Worm (Caenorhabditis elegans): ENCODE results near the gene Y67H2A.2.
A peak's percentile ranks its signal among the peaks of the same experiment; 100 is the strongest.

The Y67H2A.2 gene

DNA sequence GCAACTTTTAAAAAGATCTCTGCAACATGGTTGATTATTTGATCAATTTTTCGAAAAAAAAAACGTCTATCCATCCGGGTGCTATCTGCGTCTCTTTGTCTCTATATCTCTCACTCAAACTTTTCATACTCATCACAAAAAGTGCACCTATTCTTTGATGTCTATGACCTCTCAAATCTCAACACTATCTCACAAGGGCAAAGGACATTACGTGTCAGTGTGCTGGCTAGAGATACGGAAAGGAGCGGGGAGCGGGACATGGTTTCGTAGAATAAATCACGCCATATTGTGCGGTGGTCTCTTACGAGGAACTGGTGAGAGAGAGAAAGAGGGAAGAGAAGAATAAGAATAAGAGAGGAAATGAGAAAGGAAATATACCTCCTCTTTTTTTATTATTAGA is 24.8 kb upstream of the Y67H2A.2 start:
- peak; percentile 15 for TF ChIP-seq ztf-18 (tag; optimal IDR thresholded peaks at IDR 0.05)
- TF ChIP-seq let-526 (GFP tag; IDR thresholded peaks at IDR 0.05) = no peak
- TF ChIP-seq sdz-38 (tag; optimal IDR thresholded peaks at IDR 0.05) = no peak
- no peak for TF ChIP-seq F22D6.2 (tag; optimal IDR thresholded peaks at IDR 0.05)
- TF ChIP-seq mcd-1 (GFP tag; IDR thresholded peaks at IDR 0.05) = peak; percentile 57; the same call in 1 of the 2 replicates
- peak; percentile 44; the same call in 1 of the 2 replicates for TF ChIP-seq lin-26 (GFP tag; IDR thresholded peaks at IDR 0.05)
- no peak for TF ChIP-seq hlh-26 (GFP tag; conservative IDR thresholded peaks at IDR 0.05)
- no peak for TF ChIP-seq rec-8 (tag; optimal IDR thresholded peaks at IDR 0.05)
- TF ChIP-seq lin-54 (GFP tag; optimal IDR thresholded peaks at IDR 0.05) = peak; percentile 43
- peak; percentile 72 for TF ChIP-seq atf-7 (tag; optimal IDR thresholded peaks at IDR 0.05)
- no peak for TF ChIP-seq lsy-27 (tag; optimal IDR thresholded peaks at IDR 0.05; ENCODE audit: borderline replicate concordance, insufficient read depth)
- no peak for TF ChIP-seq F10E7.11 (tag; optimal IDR thresholded peaks at IDR 0.05)
- TF ChIP-seq D2030.7 (GFP tag; IDR thresholded peaks at IDR 0.05) = no peak
- no peak for TF ChIP-seq aptf-2 (GFP tag; conservative IDR thresholded peaks at IDR 0.05)
- TF ChIP-seq nhr-27 (tag; optimal IDR thresholded peaks at IDR 0.05) = no peak
- TF ChIP-seq ceh-58 (GFP tag; IDR thresholded peaks at IDR 0.05) = no peak
- no peak for TF ChIP-seq tbx-9 (tag; optimal IDR thresholded peaks at IDR 0.05; ENCODE audit: borderline replicate concordance)
- 0 out of 2 replicates have a peak, but pooled peaks have one; percentile 53 for TF ChIP-seq K11D2.4 (GFP tag; IDR thresholded peaks at IDR 0.05)
- no peak for TF ChIP-seq bed-1 (GFP tag; IDR thresholded peaks at IDR 0.05)
- TF ChIP-seq lin-40 (tag; optimal IDR thresholded peaks at IDR 0.05) = peak; percentile 81
- TF ChIP-seq F57A8.1 (GFP tag; optimal IDR thresholded peaks at IDR 0.05) = no peak
- no peak for TF ChIP-seq aptf-3 (GFP tag; IDR thresholded peaks at IDR 0.05)
- TF ChIP-seq madf-8 (GFP tag; conservative IDR thresholded peaks at IDR 0.05) = no peak
- no peak for TF ChIP-seq T26A5.8 (tag; optimal IDR thresholded peaks at IDR 0.05)
- no peak for TF ChIP-seq snpc-4 (GFP tag; optimal IDR thresholded peaks at IDR 0.05)
- TF ChIP-seq snpc-4 (tag; optimal IDR thresholded peaks at IDR 0.05) = peak in 3 of 4 experiments; percentile 31 to 51 (median 42)
- no peak for TF ChIP-seq zim-3 (tag; optimal IDR thresholded peaks at IDR 0.05)
- TF ChIP-seq ceh-91 (GFP tag; IDR thresholded peaks at IDR 0.05) = no peak
- no peak for TF ChIP-seq lir-1 (GFP tag; conservative IDR thresholded peaks at IDR 0.05)
- TF ChIP-seq nfya-1 (tag; optimal IDR thresholded peaks at IDR 0.05; ENCODE audit: borderline replicate concordance, insufficient read depth) = no peak
- TF ChIP-seq B0035.1 (tag; optimal IDR thresholded peaks at IDR 0.05) = no peak
- TF ChIP-seq ceh-40 (GFP tag; IDR thresholded peaks at IDR 0.05) = no peak
- no peak for TF ChIP-seq attf-3 (GFP tag; conservative IDR thresholded peaks at IDR 0.05)
- TF ChIP-seq snpc-1.3 (tag; optimal IDR thresholded peaks at IDR 0.05; ENCODE audit: insufficient read depth) = no peak
- no peak for TF ChIP-seq attf-6 (GFP tag; IDR thresholded peaks at IDR 0.05)
- TF ChIP-seq dpl-1 (GFP tag; optimal IDR thresholded peaks at IDR 0.05) = no peak
- no peak for TF ChIP-seq xnd-1 (tag; optimal IDR thresholded peaks at IDR 0.05)
- peak; percentile 77 for TF ChIP-seq attf-5 (GFP tag; optimal IDR thresholded peaks at IDR 0.05)
- no peak for TF ChIP-seq madf-3 (GFP tag; IDR thresholded peaks at IDR 0.05)
- TF ChIP-seq madf-10 (tag; optimal IDR thresholded peaks at IDR 0.05) = peak; percentile 58
- TF ChIP-seq sea-2 (GFP tag; IDR thresholded peaks at IDR 0.05) = no peak
- peak; percentile 33 for TF ChIP-seq ztf-22 (GFP tag; optimal IDR thresholded peaks at IDR 0.05)
- TF ChIP-seq rpc-1 (optimal IDR thresholded peaks at IDR 0.05) = no peak
- no peak for TF ChIP-seq rpc-1 (tag; optimal IDR thresholded peaks at IDR 0.05)
- peak in 1 of 3 experiments; percentile 31 for TF ChIP-seq lin-35 (GFP tag; optimal IDR thresholded peaks at IDR 0.05)
- TF ChIP-seq ama-1 (optimal IDR thresholded peaks at IDR 0.05) = no peak
- TF ChIP-seq ama-1 (GFP tag; optimal IDR thresholded peaks at IDR 0.05) = no peak
- TF ChIP-seq Y53G8AR.9 (GFP tag; conservative IDR thresholded peaks at IDR 0.05) = peak; percentile 60; the same call in 1 of the 2 replicates
- TF ChIP-seq nhr-90 (tag; optimal IDR thresholded peaks at IDR 0.05) = no peak
- no peak for TF ChIP-seq dpff-1 (tag; optimal IDR thresholded peaks at IDR 0.05)

All from whole organism, young adult.